Fruit fly (Drosophila melanogaster) whole organism: ENCODE results near the gene nuf.

Source experiments
- Dll ChIP-seq: fragments of >200 bp; optimal IDR thresholded peaks from 2 replicates; lab custom pipeline; 2017
- pan ChIP-seq: fragments of >200 bp; optimal IDR thresholded peaks from 2 replicates; lab custom pipeline; 2017
- psq ChIP-seq: fragments of >200 bp; optimal IDR thresholded peaks from 2 replicates; lab custom pipeline; 2017

DNA sequence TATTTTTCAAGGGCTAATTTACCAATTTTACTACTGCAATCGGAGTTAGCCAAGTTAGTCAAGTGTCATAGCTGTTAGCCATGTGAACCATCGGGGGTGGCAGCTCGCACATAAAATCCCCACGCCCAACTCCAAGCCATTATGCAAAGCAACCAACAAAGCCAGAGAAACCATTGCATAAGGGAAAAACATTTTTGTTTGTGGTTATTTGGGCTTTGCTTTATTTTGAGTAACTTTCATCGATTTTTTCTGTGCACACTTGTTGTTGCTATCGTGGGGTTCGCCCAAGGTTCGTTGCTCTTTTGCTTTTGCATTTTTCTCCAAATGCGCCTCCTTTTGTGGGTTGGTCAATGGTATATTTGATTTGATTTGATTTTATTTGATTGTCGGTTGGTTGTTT is 7.5 kb downstream of the nuf start:
- TF ChIP-seq psq (lab: Kevin White, UChicago) (no peak), pan (lab: Kevin White, UChicago) (no peak), Dll (lab: Kevin White, UChicago) (no peak)
